Fruit fly (Drosophila melanogaster): Measurements from ENCODE around the gene Daao2.

Gene Daao2

DNA sequence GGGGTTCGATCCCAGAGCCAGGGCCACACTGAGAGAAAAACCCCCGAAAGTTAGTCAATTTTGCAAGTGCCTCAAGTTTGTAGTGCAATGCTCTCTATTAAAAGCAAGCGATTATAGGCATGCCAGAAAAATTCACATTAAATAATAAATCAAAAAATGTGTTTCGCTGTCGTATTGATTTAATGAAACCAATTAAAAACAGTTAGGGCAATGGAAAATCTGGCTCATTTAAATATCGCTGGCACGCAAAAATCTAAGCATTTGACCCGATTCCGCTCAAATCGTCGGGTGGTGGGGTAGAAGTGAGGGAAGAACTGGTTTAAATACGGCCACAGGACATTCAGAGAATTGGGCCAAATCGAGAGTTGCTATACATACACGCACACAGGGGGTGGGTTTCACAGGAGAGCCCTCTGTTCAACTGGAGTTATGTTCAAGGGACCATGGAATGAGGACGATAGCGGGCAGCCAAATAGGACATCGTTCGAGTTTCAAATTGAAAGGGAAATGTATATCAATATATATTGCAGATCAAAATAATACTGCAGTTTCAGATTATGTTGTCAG lies 7.8 kb upstream of the Daao2 start (continued):
- peak in 1 of 2 experiments; percentile 33 for TF ChIP-seq Pdp1 (GFP tag; optimal IDR thresholded peaks at IDR 0.05)
- TF ChIP-seq CG4707 (GFP tag; optimal IDR thresholded peaks at IDR 0.05), result peak; percentile 55
- TF ChIP-seq CG15073 (GFP tag; optimal IDR thresholded peaks at IDR 0.05), result no peak
- no peak for TF ChIP-seq nerfin-2 (GFP tag; IDR thresholded peaks at IDR 0.05; ENCODE audit: partially characterized antibody)
- TF ChIP-seq nau (GFP tag; optimal IDR thresholded peaks at IDR 0.05), result no peak
- TF ChIP-seq D19B (GFP tag; optimal IDR thresholded peaks at IDR 0.05), result peak; percentile 2
- TF ChIP-seq CG17328 (GFP tag; IDR thresholded peaks at IDR 0.05), result peak; percentile 43; the same call in 1 of the 2 replicates
- TF ChIP-seq Awh (GFP tag; IDR thresholded peaks at IDR 0.05), result 0 out of 2 replicates have a peak, but pooled peaks have one; percentile 17
- TF ChIP-seq Blimp-1 (GFP tag; optimal IDR thresholded peaks at IDR 0.05), result peak; percentile 5
- peak; percentile 19; the same call in 1 of the 2 replicates for TF ChIP-seq CG10366 (GFP tag; IDR thresholded peaks at IDR 0.05)
- peak; percentile 30 for TF ChIP-seq Rfx (GFP tag; IDR thresholded peaks at IDR 0.05)
- TF ChIP-seq CG9932 (GFP tag; IDR thresholded peaks at IDR 0.05), result peak; percentile 7; the same call in 1 of the 2 replicates
- TF ChIP-seq Xbp1 (GFP tag; optimal IDR thresholded peaks at IDR 0.05), result peak; percentile 51
- peak; percentile 40 for TF ChIP-seq dmrt99B (tag; optimal IDR thresholded peaks at IDR 0.05)
- no peak for TF ChIP-seq CG7745 (tag; optimal IDR thresholded peaks at IDR 0.05)
- no peak for TF ChIP-seq Dip2 (GFP tag; IDR thresholded peaks at IDR 0.05)
- no peak for TF ChIP-seq HLH4C (GFP tag; IDR thresholded peaks at IDR 0.05; ENCODE audit: partially characterized antibody)

DNA sequence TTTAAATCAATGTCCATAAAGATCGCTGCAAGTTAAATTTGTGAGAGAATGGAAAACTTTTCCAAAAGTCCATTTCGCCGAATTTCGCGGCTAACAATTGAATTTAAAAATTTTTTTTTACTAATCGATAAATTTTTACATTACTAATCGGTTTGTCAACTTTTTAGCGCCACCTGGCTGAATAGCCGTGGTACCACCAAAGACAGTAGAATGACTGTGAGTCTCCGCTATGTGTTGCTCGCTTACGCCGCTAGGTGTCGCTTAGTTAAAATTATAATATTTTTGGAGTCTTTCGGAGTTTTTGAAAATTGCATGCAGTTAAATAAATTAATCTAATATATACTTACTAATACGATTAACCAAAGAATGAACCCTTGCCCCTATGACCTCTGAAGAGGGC lies 5.4 kb upstream of the Daao2 start:
- TF ChIP-seq psq (GFP tag; optimal IDR thresholded peaks at IDR 0.05), result no peak
- no peak for TF ChIP-seq CG11398 (GFP tag; optimal IDR thresholded peaks at IDR 0.05)
- TF ChIP-seq CG15011 (GFP tag; optimal IDR thresholded peaks at IDR 0.05), result no peak
- TF ChIP-seq ci (GFP tag; IDR thresholded peaks at IDR 0.05), result no peak
- no peak for TF ChIP-seq CG34422 (GFP tag; IDR thresholded peaks at IDR 0.05)
- TF ChIP-seq CG17912 (GFP tag; optimal IDR thresholded peaks at IDR 0.05), result peak; percentile 67
- TF ChIP-seq ems (GFP tag; optimal IDR thresholded peaks at IDR 0.05), result no peak
- no peak for TF ChIP-seq CrebB (tag; optimal IDR thresholded peaks at IDR 0.05)
- no peak for TF ChIP-seq tup (GFP tag; optimal IDR thresholded peaks at IDR 0.05)
- TF ChIP-seq Ravus (GFP tag; IDR thresholded peaks at IDR 0.05), result no peak
- TF ChIP-seq CkIIα-i1 (GFP tag; IDR thresholded peaks at IDR 0.05), result no peak
- peak; percentile 42 for TF ChIP-seq Jarid2 (GFP tag; optimal IDR thresholded peaks at IDR 0.05)
- TF ChIP-seq nom (GFP tag; optimal IDR thresholded peaks at IDR 0.05), result no peak
- no peak for TF ChIP-seq CG10565 (GFP tag; optimal IDR thresholded peaks at IDR 0.05)
- TF ChIP-seq Gsc (GFP tag; IDR thresholded peaks at IDR 0.05), result no peak
- TF ChIP-seq corto (GFP tag; optimal IDR thresholded peaks at IDR 0.05), result no peak
- TF ChIP-seq mld (GFP tag; IDR thresholded peaks at IDR 0.05; ENCODE audit: partially characterized antibody), result no peak
- peak; percentile 19; the same call in 1 of the 4 replicates for TF ChIP-seq Gug (GFP tag; IDR thresholded peaks at IDR 0.05)
- no peak for TF ChIP-seq CG14050 (GFP tag; IDR thresholded peaks at IDR 0.05)
- TF ChIP-seq zf30C (GFP tag; optimal IDR thresholded peaks at IDR 0.05), result no peak
- TF ChIP-seq PHDP (tag; optimal IDR thresholded peaks at IDR 0.05), result peak; percentile 27
- peak; percentile 51 for TF ChIP-seq lilli (GFP tag; optimal IDR thresholded peaks at IDR 0.05)
- TF ChIP-seq repo (GFP tag; optimal IDR thresholded peaks at IDR 0.05), result no peak
- peak; percentile 53 for TF ChIP-seq Sry-δ (GFP tag; optimal IDR thresholded peaks at IDR 0.05)
- TF ChIP-seq CG12659 (GFP tag; optimal IDR thresholded peaks at IDR 0.05), result peak; percentile 34
- TF ChIP-seq ssp (GFP tag; IDR thresholded peaks at IDR 0.05), result no peak
- TF ChIP-seq fru (optimal IDR thresholded peaks at IDR 0.05), result no peak
- no peak for TF ChIP-seq pfk (GFP tag; optimal IDR thresholded peaks at IDR 0.05)
- peak; percentile 59 for TF ChIP-seq CG7839 (tag; optimal IDR thresholded peaks at IDR 0.05)
- peak; percentile 26 for TF ChIP-seq CG13775 (GFP tag; optimal IDR thresholded peaks at IDR 0.05)
- TF ChIP-seq ab (GFP tag; optimal IDR thresholded peaks at IDR 0.05), result no peak
- TF ChIP-seq E2f2 (GFP tag; IDR thresholded peaks at IDR 0.05), result peak; percentile 96
- 0 out of 3 replicates have a peak, but pooled peaks have one; percentile 15 for TF ChIP-seq row (GFP tag; IDR thresholded peaks at IDR 0.05)

Data from whole organism, embryonic.